Worm (Caenorhabditis elegans): Measurements from ENCODE around the gene unc-36.
A peak's percentile ranks its signal among the peaks of the same experiment; 100 is the strongest.

Gene unc-36

DNA sequence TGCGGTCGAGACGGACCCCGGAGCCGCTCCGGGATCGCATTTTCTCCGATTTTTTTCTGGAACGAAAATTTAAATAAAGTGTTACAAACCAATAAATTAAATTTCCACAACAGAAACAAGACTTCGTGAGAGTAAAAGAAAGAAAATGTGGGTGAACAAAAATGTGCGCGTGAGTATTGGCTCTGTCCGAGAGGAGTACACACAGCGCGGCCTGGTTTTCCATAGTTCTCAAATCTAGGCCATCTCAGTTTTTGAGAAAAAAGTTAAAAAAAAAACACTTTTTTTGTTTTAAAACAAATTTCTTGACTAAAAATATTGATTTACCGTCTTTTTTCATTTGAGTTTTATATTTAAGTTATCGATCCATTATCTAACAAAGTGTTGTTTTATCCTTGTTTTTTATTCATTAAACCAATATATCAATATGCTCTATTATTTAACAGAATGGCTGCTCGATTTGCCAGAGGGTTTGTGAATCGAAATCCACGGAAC lies 56.4 kb downstream of the unc-36 start, which contains the start of the genes C14B9.8 and mrpl-18 (continued):
- TF ChIP-seq ahr-1 (tag; optimal IDR thresholded peaks at IDR 0.05) (peak; percentile 56), odd-2 (tag; optimal IDR thresholded peaks at IDR 0.05) (no peak), lim-6 (tag; optimal IDR thresholded peaks at IDR 0.05) (peak; percentile 63), pha-4 (tag; optimal IDR thresholded peaks at IDR 0.05) (no peak), hlh-6 (tag; optimal IDR thresholded peaks at IDR 0.05) (no peak), pat-9 (tag; optimal IDR thresholded peaks at IDR 0.05) (no peak), ceh-2 (tag; optimal IDR thresholded peaks at IDR 0.05) (peak; percentile 94), Y22D7AL.16 (tag; optimal IDR thresholded peaks at IDR 0.05) (no peak), hlh-30 (tag; optimal IDR thresholded peaks at IDR 0.05; ENCODE audit: insufficient read depth) (no peak), gmeb-2 (tag; optimal IDR thresholded peaks at IDR 0.05) (no peak), syd-9 (tag; optimal IDR thresholded peaks at IDR 0.05) (no peak), unc-55 (GFP tag; optimal IDR thresholded peaks at IDR 0.05) (no peak), fkh-6 (tag; optimal IDR thresholded peaks at IDR 0.05) (peak; percentile 64), hlh-13 (GFP tag; optimal IDR thresholded peaks at IDR 0.05) (no peak), ceh-48 (tag; optimal IDR thresholded peaks at IDR 0.05) (no peak), nhr-232 (tag; optimal IDR thresholded peaks at IDR 0.05) (no peak), pax-1 (tag; optimal IDR thresholded peaks at IDR 0.05) (no peak), ceh-18 (tag; optimal IDR thresholded peaks at IDR 0.05) (peak; percentile 8), nhr-11 (tag; optimal IDR thresholded peaks at IDR 0.05) (no peak), sdc-2 (tag; optimal IDR thresholded peaks at IDR 0.05) (peak; percentile 52), unc-42 (tag; optimal IDR thresholded peaks at IDR 0.05) (peak; percentile 55), mec-3 (tag; optimal IDR thresholded peaks at IDR 0.05; ENCODE audit: borderline replicate concordance) (peak; percentile 17), unc-86 (tag; optimal IDR thresholded peaks at IDR 0.05) (peak; percentile 29), zip-5 (tag; optimal IDR thresholded peaks at IDR 0.05) (peak; percentile 88), unc-3 (GFP tag; conservative IDR thresholded peaks at IDR 0.05) (no peak), unc-3 (tag; optimal IDR thresholded peaks at IDR 0.05) (no peak), F13H6.1 (tag; optimal IDR thresholded peaks at IDR 0.05) (peak; percentile 52), ttx-3 (tag; optimal IDR thresholded peaks at IDR 0.05) (no peak), pqm-1 (tag; optimal IDR thresholded peaks at IDR 0.05) (peak; percentile 4), sox-4 (tag; optimal IDR thresholded peaks at IDR 0.05) (no peak), ceh-45 (GFP tag; IDR thresholded peaks at IDR 0.05) (no peak), fax-1 (tag; optimal IDR thresholded peaks at IDR 0.05) (peak; percentile 74), ceh-31 (tag; optimal IDR thresholded peaks at IDR 0.05) (peak; percentile 95), ceh-9 (tag; optimal IDR thresholded peaks at IDR 0.05) (no peak), dmd-4 (tag; optimal IDR thresholded peaks at IDR 0.05; ENCODE audit: borderline replicate concordance) (no peak)

All from whole organism, late embryonic.